Worm (Caenorhabditis elegans) whole organism, young adult: Measurements from ENCODE around the gene T12A2.21.

Experiments
- B0019.2 ChIP-seq: fragments of 200-800 bp; sonication (Bioruptor generic); conservative IDR thresholded peaks from 2 replicates; pipeline ENCODE4 v1.3.6; 2022; ENCODE audit warnings: missing genetic modification reagents, missing genetic modification characterization, missing compliant biosample characterization
- F22D6.2 ChIP-seq: sonication (generic microtip); optimal IDR thresholded peaks from 2 replicates; lab custom pipeline; 2016; ENCODE audit warnings: mild to moderate bottlenecking, missing genetic modification characterization, missing compliant biosample characterization
- F23B12.7 ChIP-seq: sonication (generic microtip); optimal IDR thresholded peaks from 2 replicates; lab custom pipeline; 2017; ENCODE audit warnings: missing genetic modification characterization, mild to moderate bottlenecking, missing compliant biosample characterization, antibody characterized with exemption, moderate library complexity; ENCODE audit not compliant: insufficient read depth
- F52B5.7 ChIP-seq: sonication (generic microtip); optimal IDR thresholded peaks from 2 replicates; lab custom pipeline; 2016; ENCODE audit warnings: mild to moderate bottlenecking, missing genetic modification characterization, missing compliant biosample characterization
- egrh-3 ChIP-seq: fragments of 200-800 bp; sonication (Bioruptor generic); IDR thresholded peaks from 2 replicates; pipeline ENCODE4 v1.3.6; 2022; ENCODE audit warnings: missing genetic modification reagents, missing genetic modification characterization, missing compliant biosample characterization
- lag-1 ChIP-seq: fragments of 200-800 bp; sonication (Bioruptor generic); IDR thresholded peaks from 2 replicates; pipeline ENCODE4 v1.3.6; 2022; ENCODE audit warnings: missing genetic modification reagents, missing genetic modification characterization, missing compliant biosample characterization
- madf-8 ChIP-seq: fragments of 200-800 bp; sonication (Bioruptor generic); conservative IDR thresholded peaks from 2 replicates; pipeline ENCODE4 v1.3.6; 2022; ENCODE audit warnings: missing genetic modification reagents, missing genetic modification characterization, missing compliant biosample characterization
- mes-4 ChIP-seq: sonication (generic microtip); optimal IDR thresholded peaks from 2 replicates; lab custom pipeline; 2016; ENCODE audit warnings: missing genotype, missing genetic modification characterization, missing compliant biosample characterization
- nfya-1 ChIP-seq: sonication (generic microtip); optimal IDR thresholded peaks from 2 replicates; lab custom pipeline; 2017; ENCODE audit warnings: antibody characterized with exemption, missing compliant biosample characterization, missing genetic modification characterization, borderline replicate concordance; ENCODE audit not compliant: insufficient read depth
- sea-2 ChIP-seq: fragments of 200-800 bp; sonication (Bioruptor generic); IDR thresholded peaks from 2 replicates; pipeline ENCODE4 v1.3.6; 2022; ENCODE audit warnings: missing genetic modification characterization, missing compliant biosample characterization

- TF ChIP-seq egrh-3 (no peak), F22D6.2 (tag; lab: Kevin White, UChicago) (no peak), B0019.2 (GFP tag; lab: Robert Waterston, UW) (no peak), madf-8 (GFP tag; lab: Robert Waterston, UW) (no peak), nfya-1 (tag; lab: Kevin White, UChicago) (no peak), sea-2 (GFP tag; lab: Robert Waterston, UW) (no peak), mes-4 (tag; lab: Kevin White, UChicago) (no peak), lag-1 (GFP tag; lab: Robert Waterston, UW) (no peak), F23B12.7 (no peak), F52B5.7 (tag; lab: Kevin White, UChicago) (no peak)
Measured at ce11 chrIII:6207881-6208280, 28.7 kb downstream of the T12A2.21 start, which contains the start of gene C23G10.2.
